Worm (Caenorhabditis elegans): ENCODE data around the gene gfat-1.

- TF ChIP-seq ama-1 (optimal IDR thresholded peaks at IDR 0.05) (no peak), hnd-1 (tag; optimal IDR thresholded peaks at IDR 0.05) (no peak), tbx-11 (GFP tag; IDR thresholded peaks at IDR 0.05) (no peak)
These were observed 49.3 kb downstream of the gfat-1 start for ce11 chrII:11545952-11546325.
